Fruit fly (Drosophila melanogaster) whole organism, prepupa: ENCODE measurements around the gene CG18666.
A peak's percentile ranks its signal among the peaks of the same experiment; 100 is the strongest.

Experiments used
- CG10631 ChIP-seq: fragments of 200-800 bp; sonication (Bioruptor generic); optimal IDR thresholded peaks from 2 replicates; lab custom pipeline; 2016; ENCODE audit warnings: missing biosample characterization, missing genetic modification characterization
- CG10669 ChIP-seq: fragments of 200-800 bp; sonication (Bioruptor generic); optimal IDR thresholded peaks from 3 replicates; lab custom pipeline; 2018; ENCODE audit warnings: missing biosample characterization, mild to moderate bottlenecking, missing genetic modification characterization, moderate library complexity
- CG11762 ChIP-seq: fragments of 200-800 bp; sonication (Bioruptor generic); optimal IDR thresholded peaks from 3 replicates; lab custom pipeline; 2016; ENCODE audit warnings: missing biosample characterization, missing genetic modification characterization; ENCODE audit not compliant: insufficient read depth
- CG11902 ChIP-seq: fragments of 200-800 bp; sonication (Bioruptor generic); optimal IDR thresholded peaks from 3 replicates; lab custom pipeline; 2016; ENCODE audit warnings: missing biosample characterization, missing genetic modification characterization
- CG15336 ChIP-seq: fragments of 200-800 bp; sonication (Bioruptor generic); IDR thresholded peaks from 2 replicates; pipeline ENCODE4 v1.3.6; 2022; ENCODE audit warnings: missing biosample characterization, missing genetic modification characterization
- CG1621 ChIP-seq: fragments of 200-800 bp; sonication (Bioruptor generic); optimal IDR thresholded peaks from 3 replicates; lab custom pipeline; 2018; ENCODE audit warnings: missing biosample characterization, mild to moderate bottlenecking, missing genetic modification characterization
- CG16779 ChIP-seq: fragments of 200-800 bp; sonication (Bioruptor generic); optimal IDR thresholded peaks from 3 replicates; lab custom pipeline; 2017; ENCODE audit warnings: missing biosample characterization, mild to moderate bottlenecking, missing genetic modification characterization
- CG3032 ChIP-seq: fragments of 200-800 bp; optimal IDR thresholded peaks from 2 replicates; lab custom pipeline; 2019; ENCODE audit warnings: missing biosample characterization, mild to moderate bottlenecking, missing genetic modification characterization, moderate library complexity
- CG31627 ChIP-seq: fragments of 200-800 bp; sonication (Bioruptor generic); optimal IDR thresholded peaks from 3 replicates; lab custom pipeline; 2016; ENCODE audit warnings: missing biosample characterization, missing genetic modification characterization
- CG32006 ChIP-seq: fragments of 200-800 bp; sonication (Bioruptor generic); optimal IDR thresholded peaks from 3 replicates; lab custom pipeline; 2017; ENCODE audit warnings: missing biosample characterization, mild to moderate bottlenecking, missing genetic modification characterization
- CG34406 ChIP-seq: fragments of 200-800 bp; sonication (Bioruptor generic); optimal IDR thresholded peaks from 3 replicates; lab custom pipeline; 2016; ENCODE audit warnings: missing biosample characterization, missing genetic modification characterization
- CG3919 ChIP-seq: fragments of 200-800 bp; sonication (Bioruptor generic); optimal IDR thresholded peaks from 3 replicates; lab custom pipeline; 2016; ENCODE audit warnings: missing biosample characterization, missing genetic modification characterization
- CG4318 ChIP-seq: fragments of 200-800 bp; sonication (Bioruptor generic); optimal IDR thresholded peaks from 3 replicates; lab custom pipeline; 2017; ENCODE audit warnings: missing biosample characterization, mild to moderate bottlenecking, missing genetic modification characterization
- CG6163 ChIP-seq: fragments of 200-800 bp; sonication (Bioruptor generic); IDR thresholded peaks from 3 replicates; pipeline ENCODE4 v1.3.6; 2022; ENCODE audit warnings: missing biosample characterization, missing genetic modification characterization
- CG6276 ChIP-seq: fragments of 200-800 bp; sonication (Bioruptor generic); optimal IDR thresholded peaks from 2 replicates; lab custom pipeline; 2017; ENCODE audit warnings: missing biosample characterization, mild to moderate bottlenecking, missing genetic modification characterization
- CG6792 ChIP-seq: fragments of 200-800 bp; sonication (Bioruptor generic); optimal IDR thresholded peaks from 3 replicates; lab custom pipeline; 2016; ENCODE audit warnings: missing biosample characterization, missing genetic modification characterization
- CG6808 ChIP-seq: fragments of 200-800 bp; sonication (Bioruptor generic); optimal IDR thresholded peaks from 3 replicates; lab custom pipeline; 2017; ENCODE audit warnings: missing biosample characterization, missing genetic modification characterization, mild to moderate bottlenecking, moderate library complexity, missing genetic modification reagents
- CG7368 ChIP-seq: fragments of 200-800 bp; sonication (Bioruptor generic); optimal IDR thresholded peaks from 3 replicates; lab custom pipeline; 2016; ENCODE audit warnings: missing biosample characterization, missing genetic modification characterization
- CG8319 ChIP-seq: fragments of 200-800 bp; sonication (Bioruptor generic); optimal IDR thresholded peaks from 3 replicates; lab custom pipeline; 2016; ENCODE audit warnings: missing biosample characterization, missing genetic modification characterization
- CG8632 ChIP-seq: fragments of 200-800 bp; sonication (Bioruptor generic); optimal IDR thresholded peaks from 3 replicates; lab custom pipeline; 2016; ENCODE audit warnings: missing biosample characterization, missing genetic modification characterization
- CG9139 ChIP-seq: fragments of 200-800 bp; sonication (Bioruptor generic); optimal IDR thresholded peaks from 3 replicates; lab custom pipeline; 2017; ENCODE audit warnings: missing biosample characterization, mild to moderate bottlenecking, missing genetic modification characterization
- Eip78C ChIP-seq: fragments of 200-800 bp; sonication (Bioruptor generic); peaks from one replicate; lab custom pipeline; 2016; ENCODE audit warnings: missing biosample characterization, missing genetic modification characterization
- Eip93F ChIP-seq: fragments of 200-800 bp; sonication (Bioruptor generic); optimal IDR thresholded peaks from 2 replicates; lab custom pipeline; 2016; ENCODE audit warnings: missing biosample characterization, mild to moderate bottlenecking, missing genetic modification characterization
- Ets21C ChIP-seq: fragments of 200-800 bp; sonication (Bioruptor generic); optimal IDR thresholded peaks from 3 replicates; lab custom pipeline; 2016; ENCODE audit warnings: missing biosample characterization, missing genetic modification characterization
- Ets96B ChIP-seq: fragments of 200-800 bp; optimal IDR thresholded peaks from 2 replicates; lab custom pipeline; 2019; ENCODE audit warnings: missing biosample characterization, mild to moderate bottlenecking, missing genetic modification characterization, moderate library complexity
- Gug ChIP-seq: fragments of 200-800 bp; sonication (Bioruptor generic); IDR thresholded peaks from 2 replicates; pipeline ENCODE4 v1.3.6; 2022; ENCODE audit warnings: missing biosample characterization, missing genetic modification characterization
- Hr38 ChIP-seq: sonication (Bioruptor generic); optimal IDR thresholded peaks from 2 replicates; lab custom pipeline; 2016; ENCODE audit warnings: missing biosample characterization, missing genetic modification characterization
- Sox14 ChIP-seq: fragments of 200-800 bp; sonication (Bioruptor generic); optimal IDR thresholded peaks from 3 replicates; lab custom pipeline; 2016; ENCODE audit warnings: missing biosample characterization, missing genetic modification characterization
- achi ChIP-seq: fragments of 200-800 bp; sonication (Bioruptor generic); optimal IDR thresholded peaks from 3 replicates; lab custom pipeline; 2016; ENCODE audit warnings: missing biosample characterization, missing genetic modification characterization
- acj6 ChIP-seq: fragments of 200-800 bp; sonication (Bioruptor generic); optimal IDR thresholded peaks from 3 replicates; lab custom pipeline; 2016; ENCODE audit warnings: missing biosample characterization, missing genetic modification characterization
- dac ChIP-seq: fragments of 200-800 bp; sonication (Bioruptor generic); optimal IDR thresholded peaks from 2 replicates; lab custom pipeline; 2017; ENCODE audit warnings: missing biosample characterization, mild to moderate bottlenecking, missing genetic modification characterization
- dsx ChIP-seq: fragments of 200-800 bp; optimal IDR thresholded peaks from 3 replicates; lab custom pipeline; 2019; ENCODE audit warnings: missing biosample characterization, mild to moderate bottlenecking, missing genetic modification characterization, moderate library complexity; ENCODE audit not compliant: poor library complexity, severe bottlenecking
- eg ChIP-seq: fragments of 200-800 bp; sonication (Bioruptor generic); IDR thresholded peaks from 3 replicates; pipeline ENCODE4 v1.3.6; 2022; ENCODE audit warnings: missing biosample characterization, missing genetic modification characterization
- esn ChIP-seq: fragments of 200-800 bp; sonication (Bioruptor generic); optimal IDR thresholded peaks from 2 replicates; lab custom pipeline; 2016; ENCODE audit warnings: missing biosample characterization, mild to moderate bottlenecking, missing genetic modification characterization, moderate library complexity
- fd59A ChIP-seq: fragments of 200-800 bp; sonication (Bioruptor generic); optimal IDR thresholded peaks from 2 replicates; lab custom pipeline; 2017; ENCODE audit warnings: missing biosample characterization, mild to moderate bottlenecking, missing genetic modification characterization, missing genetic modification reagents
- fd85E ChIP-seq: fragments of 200-800 bp; sonication (Bioruptor generic); optimal IDR thresholded peaks from 3 replicates; lab custom pipeline; 2016; ENCODE audit warnings: missing biosample characterization, missing genetic modification characterization
- fkh ChIP-seq: fragments of 200-800 bp; sonication (Bioruptor generic); optimal IDR thresholded peaks from 3 replicates; lab custom pipeline; 2017; ENCODE audit warnings: missing biosample characterization, mild to moderate bottlenecking, missing genetic modification characterization, moderate library complexity
- lz ChIP-seq: fragments of 200-800 bp; sonication (Bioruptor generic); optimal IDR thresholded peaks from 3 replicates; lab custom pipeline; 2016; ENCODE audit warnings: missing biosample characterization, missing genetic modification characterization
- net ChIP-seq: fragments of 200-800 bp; sonication (Bioruptor generic); optimal IDR thresholded peaks from 3 replicates; lab custom pipeline; 2016; ENCODE audit warnings: missing biosample characterization, missing genetic modification characterization
- pdm3 ChIP-seq: fragments of 200-800 bp; sonication (Bioruptor generic); optimal IDR thresholded peaks from 3 replicates; lab custom pipeline; 2016; ENCODE audit warnings: missing biosample characterization, missing genetic modification characterization
- salr ChIP-seq, 2 experiments: fragments of 200-800 bp; sonication (Bioruptor generic); optimal IDR thresholded peaks; 3 replicates each; lab custom pipeline; 2016 to 2018; ENCODE audit warnings: missing biosample characterization in 2 of 2, missing genetic modification characterization in 2 of 2, mild to moderate bottlenecking in 1 of 2
- ss ChIP-seq, 2 experiments: fragments of 200-800 bp; sonication (Bioruptor generic); optimal IDR thresholded peaks; 2 replicates in 1 of 2; 3 replicates in 1 of 2; lab custom pipeline; 2017 to 2018; ENCODE audit warnings: mild to moderate bottlenecking in 2 of 2, missing biosample characterization in 2 of 2, missing genetic modification characterization in 2 of 2, moderate library complexity in 1 of 2
- svp ChIP-seq: fragments of 200-800 bp; sonication (Bioruptor generic); peaks from one replicate; lab custom pipeline; 2016; ENCODE audit warnings: missing biosample characterization, missing genetic modification characterization
- vri ChIP-seq: fragments of 200-800 bp; sonication (Bioruptor generic); optimal IDR thresholded peaks from 3 replicates; lab custom pipeline; 2016; ENCODE audit warnings: missing biosample characterization, mild to moderate bottlenecking, missing genetic modification characterization

Gene CG18666

dm6 chr2L:11065932-11066823 is 31.6 kb downstream of the CG18666 start (continued):
- TF ChIP-seq Gug (peak; percentile 31; the same call in 1 of the 2 replicates), CG1621 (tag; lab: Kevin White, UChicago) (no peak), fd85E (GFP tag; lab: Kevin White, UChicago) (no peak), CG6792 (GFP tag; lab: Kevin White, UChicago) (peak; percentile 55), CG34406 (GFP tag; lab: Kevin White, UChicago) (peak; percentile 60), ss (GFP tag; optimal IDR thresholded peaks at IDR 0.05; lab: Kevin White, UChicago) (no peak), CG4318 (GFP tag; lab: Kevin White, UChicago) (no peak), net (peak; percentile 41), svp (peak; percentile 75), salr (GFP tag; optimal IDR thresholded peaks at IDR 0.05; lab: Kevin White, UChicago) (peak in 1 of 2 experiments; percentile 26), CG6276 (GFP tag; lab: Kevin White, UChicago) (peak; percentile 24), achi (GFP tag; lab: Kevin White, UChicago) (peak; percentile 60), acj6 (peak; percentile 69), CG3032 (tag; lab: Kevin White, UChicago) (peak; percentile 33), CG10669 (peak; percentile 54), fkh (no peak), Hr38 (GFP tag; lab: Kevin White, UChicago) (no peak), pdm3 (peak; percentile 57), lz (GFP tag; lab: Kevin White, UChicago) (peak; percentile 74)
- TF ChIP-seq, all 60 proteins: peak for 44

dm6 chr2L:11066887-11067459 is 32.4 kb downstream of the CG18666 start, which contains the start of gene Samuel:
Samuel (minus strand) TSS chr2L:11066998.
- TF ChIP-seq pdm3 (peak; percentile 49), fd85E (GFP tag; lab: Kevin White, UChicago) (no peak), CG3032 (tag; lab: Kevin White, UChicago) (peak; percentile 29), CG8632 (GFP tag; lab: Kevin White, UChicago) (peak; percentile 47), net (peak; percentile 60), Hr38 (GFP tag; lab: Kevin White, UChicago) (no peak), Sox14 (GFP tag; lab: Kevin White, UChicago) (peak; percentile 32), Ets96B (tag; lab: Kevin White, UChicago) (peak; percentile 48), CG32006 (GFP tag; lab: Kevin White, UChicago) (peak; percentile 11), fkh (peak; percentile 16), CG15336 (GFP tag; lab: Robert Waterston, UW) (peak; percentile 65), dsx (GFP tag; lab: Kevin White, UChicago) (peak; percentile 57), CG3919 (peak; percentile 17), CG6163 (GFP tag; lab: Robert Waterston, UW) (peak; percentile 72), CG16779 (tag; lab: Kevin White, UChicago) (peak; percentile 68), CG7368 (GFP tag; lab: Kevin White, UChicago) (peak; percentile 28), eg (GFP tag; lab: Robert Waterston, UW) (peak; percentile 73; the same call in 1 of the 3 replicates), CG34406 (GFP tag; lab: Kevin White, UChicago) (peak; percentile 41), Eip93F (GFP tag; lab: Kevin White, UChicago) (no peak), CG10631 (GFP tag; lab: Kevin White, UChicago) (peak; percentile 20), CG9139 (GFP tag; lab: Kevin White, UChicago) (peak; percentile 53), fd59A (GFP tag; lab: Kevin White, UChicago) (peak; percentile 17), Eip78C (GFP tag; lab: Kevin White, UChicago) (peak; percentile 78), CG31627 (GFP tag; lab: Kevin White, UChicago) (peak; percentile 20), Ets21C (peak; percentile 26), salr (GFP tag; optimal IDR thresholded peaks at IDR 0.05; lab: Kevin White, UChicago) (peak; percentile 5 to 44), CG6276 (GFP tag; lab: Kevin White, UChicago) (peak; percentile 62), dac (no peak), esn (peak; percentile 28), CG6792 (GFP tag; lab: Kevin White, UChicago) (peak; percentile 36), CG8319 (GFP tag; lab: Kevin White, UChicago) (no peak), Gug (no peak), CG11762 (GFP tag; lab: Kevin White, UChicago) (peak; percentile 50), vri (GFP tag; lab: Kevin White, UChicago) (peak; percentile 74), CG1621 (tag; lab: Kevin White, UChicago) (peak; percentile 22), CG4318 (GFP tag; lab: Kevin White, UChicago) (peak; percentile 12), CG11902 (no peak), CG6808 (GFP tag; lab: Kevin White, UChicago) (peak; percentile 59)
